Worm (Caenorhabditis elegans): Measurements from ENCODE around the gene F53C11.4.

ce11 chrV:13748658-13749057 is 38.5 kb downstream of the F53C11.4 start, which contains the start of gene F35E12.10:
- no peak for TF ChIP-seq lin-39 (tag; optimal IDR thresholded peaks at IDR 0.05)
- no peak for TF ChIP-seq unc-39 (tag; optimal IDR thresholded peaks at IDR 0.05)
- no peak for TF ChIP-seq lin-38 (GFP tag; IDR thresholded peaks at IDR 0.05)
- TF ChIP-seq fos-1 (tag; optimal IDR thresholded peaks at IDR 0.05): no peak
- TF ChIP-seq nhr-237 (tag; optimal IDR thresholded peaks at IDR 0.05): no peak
- peak in 1 of 2 experiments; percentile 37 for TF ChIP-seq unc-62 (GFP tag; optimal IDR thresholded peaks at IDR 0.05 in 1 of 2)
- no peak for TF ChIP-seq unc-62 (tag; optimal IDR thresholded peaks at IDR 0.05)
- no peak for TF ChIP-seq ama-1 (optimal IDR thresholded peaks at IDR 0.05)
- no peak for TF ChIP-seq T26A8.4 (GFP tag; IDR thresholded peaks at IDR 0.05)

Measured in whole organism, L4 larva.